Worm (Caenorhabditis elegans) whole organism, L1 larva: Measurements from ENCODE around the gene F21E9.2.

Source experiments
- C16A3.4 ChIP-seq: fragments of 150-350 bp; optimal IDR thresholded peaks from 2 replicates; lab custom pipeline; 2014; ENCODE audit warnings: missing biosample characterization, missing genetic modification characterization
- F16B12.6 ChIP-seq: fragments of 150-350 bp; optimal IDR thresholded peaks from 2 replicates; lab custom pipeline; 2014; ENCODE audit warnings: missing biosample characterization, missing genetic modification characterization
- Y116A8C.19 ChIP-seq: sonication (generic microtip); optimal IDR thresholded peaks from 2 replicates; lab custom pipeline; 2016; ENCODE audit warnings: missing compliant biosample characterization, missing genetic modification characterization, borderline replicate concordance
- aly-2 ChIP-seq: fragments of 150-350 bp; optimal IDR thresholded peaks from 2 replicates; lab custom pipeline; 2014; ENCODE audit warnings: missing biosample characterization, missing genetic modification characterization
- ama-1 ChIP-seq: fragments of 150-350 bp; optimal IDR thresholded peaks from 2 replicates; lab custom pipeline; 2014
- blmp-1 ChIP-seq: fragments of 150-350 bp; optimal IDR thresholded peaks from 2 replicates; lab custom pipeline; 2014; ENCODE audit warnings: missing biosample characterization, missing genetic modification characterization
- ceh-8 ChIP-seq: fragments of 200-800 bp; sonication (Bioruptor generic); optimal IDR thresholded peaks from 2 replicates; lab custom pipeline; 2018; ENCODE audit warnings: mild to moderate bottlenecking, missing genetic modification characterization, moderate library complexity, missing compliant biosample characterization
- ceh-82 ChIP-seq, 3 experiments: fragments of 150-350 bp in 1 of 3; sonication (generic microtip) in 2 of 3; optimal IDR thresholded peaks; 2 replicates each; lab custom pipeline; 2014 to 2017; ENCODE audit warnings: missing biosample characterization in 3 of 3, missing genetic modification characterization in 3 of 3
- ceh-88 ChIP-seq: fragments of 200-800 bp; sonication (Bioruptor generic); IDR thresholded peaks from 2 replicates; pipeline ENCODE4 v1.3.6; 2022; ENCODE audit warnings: missing genetic modification characterization, missing compliant biosample characterization
- efl-1 ChIP-seq, 4 experiments: fragments of 150-350 bp; optimal IDR thresholded peaks in 3 of 4; peaks in 1 of 4; 1 replicate in 1 of 4; 2 replicates in 3 of 4; lab custom pipeline; 2014; ENCODE audit warnings: missing biosample characterization in 2 of 4, missing genetic modification characterization in 2 of 4, missing genetic modification reagents in 2 of 4
- egl-13 ChIP-seq: sonication (generic microtip); optimal IDR thresholded peaks from 2 replicates; lab custom pipeline; 2016; ENCODE audit warnings: missing genotype, missing genetic modification reagents, missing genetic modification characterization, missing compliant biosample characterization
- egl-27 ChIP-seq, 2 experiments: fragments of 150-350 bp in 1 of 2; sonication (generic microtip); optimal IDR thresholded peaks; 3 replicates each; lab custom pipeline; 2017 to 2018; ENCODE audit warnings: missing biosample characterization in 2 of 2, missing genetic modification characterization in 2 of 2, missing genetic modification reagents in 2 of 2
- elt-2 ChIP-seq: sonication (generic microtip); optimal IDR thresholded peaks from 2 replicates; lab custom pipeline; 2016; ENCODE audit warnings: missing genetic modification characterization, mild to moderate bottlenecking, inconsistent platforms, missing compliant biosample characterization, missing genetic modification reagents
- elt-3 ChIP-seq, 6 experiments: fragments of 150-350 bp in 1 of 6; sonication (generic microtip); optimal IDR thresholded peaks; 2 replicates each; lab custom pipeline; 2017 to 2018; ENCODE audit warnings: missing biosample characterization in 6 of 6, missing genetic modification characterization in 6 of 6, inconsistent platforms in 1 of 6
- ets-5 ChIP-seq: fragments of 200-800 bp; sonication (Bioruptor generic); IDR thresholded peaks from 2 replicates; pipeline ENCODE4 v1.3.6; 2022; ENCODE audit warnings: missing genetic modification characterization, missing compliant biosample characterization
- fkh-10 ChIP-seq: sonication (generic microtip); optimal IDR thresholded peaks from 2 replicates; lab custom pipeline; 2017; ENCODE audit warnings: missing biosample characterization, missing genetic modification reagents, missing genetic modification characterization
- hlh-17 ChIP-seq: fragments of 200-800 bp; sonication (Bioruptor generic); optimal IDR thresholded peaks from 2 replicates; lab custom pipeline; 2018; ENCODE audit warnings: missing genetic modification characterization, mild to moderate bottlenecking, missing compliant biosample characterization, moderate library complexity, borderline replicate concordance
- hpl-2 ChIP-seq: fragments of 150-350 bp; optimal IDR thresholded peaks from 2 replicates; lab custom pipeline; 2014; ENCODE audit warnings: missing biosample characterization, missing genetic modification reagents, missing genetic modification characterization
- jun-1 ChIP-seq: fragments of 150-350 bp; optimal IDR thresholded peaks from 2 replicates; lab custom pipeline; 2014; ENCODE audit warnings: missing biosample characterization, missing genetic modification reagents, missing genetic modification characterization
- lin-39 ChIP-seq: fragments of 150-350 bp; optimal IDR thresholded peaks from 2 replicates; lab custom pipeline; 2014; ENCODE audit warnings: missing biosample characterization, missing genetic modification reagents, missing genetic modification characterization
- lir-3 ChIP-seq: sonication (generic microtip); optimal IDR thresholded peaks from 2 replicates; lab custom pipeline; 2016; ENCODE audit warnings: mild to moderate bottlenecking, missing genetic modification characterization, moderate library complexity, missing compliant biosample characterization; ENCODE audit not compliant: poor library complexity
- mab-9 ChIP-seq: fragments of 200-800 bp; sonication (Bioruptor generic); IDR thresholded peaks from 2 replicates; pipeline ENCODE4 v1.3.6; 2022; ENCODE audit warnings: missing genetic modification reagents, missing genetic modification characterization, missing compliant biosample characterization
- mep-1 ChIP-seq: fragments of 150-350 bp; optimal IDR thresholded peaks from 2 replicates; lab custom pipeline; 2014; ENCODE audit warnings: missing biosample characterization, missing genetic modification characterization
- nhr-19 ChIP-seq: fragments of 200-800 bp; sonication (Bioruptor generic); conservative IDR thresholded peaks from 2 replicates; pipeline ENCODE4 v1.3.6; 2022; ENCODE audit warnings: missing genetic modification characterization, missing compliant biosample characterization
- nhr-20 ChIP-seq: sonication (generic microtip); optimal IDR thresholded peaks from 2 replicates; lab custom pipeline; 2016; ENCODE audit warnings: mild to moderate bottlenecking, missing genetic modification characterization, missing compliant biosample characterization
- nhr-28 ChIP-seq: fragments of 150-350 bp; optimal IDR thresholded peaks from 2 replicates; lab custom pipeline; 2014; ENCODE audit warnings: missing biosample characterization, missing genetic modification characterization
- nhr-47 ChIP-seq: sonication (generic microtip); optimal IDR thresholded peaks from 2 replicates; lab custom pipeline; 2016; ENCODE audit warnings: mild to moderate bottlenecking, missing genetic modification characterization, moderate library complexity, missing compliant biosample characterization
- nhr-76 ChIP-seq: sonication (generic microtip); optimal IDR thresholded peaks from 2 replicates; lab custom pipeline; 2017; ENCODE audit warnings: missing biosample characterization, missing genetic modification characterization
- nhr-90 ChIP-seq: sonication (generic microtip); optimal IDR thresholded peaks from 2 replicates; lab custom pipeline; 2016; ENCODE audit warnings: mild to moderate bottlenecking, missing genetic modification characterization, missing compliant biosample characterization; ENCODE audit not compliant: poor library complexity
- pax-3 ChIP-seq: fragments of 200-800 bp; sonication (Bioruptor generic); optimal IDR thresholded peaks from 2 replicates; lab custom pipeline; 2018; ENCODE audit warnings: mild to moderate bottlenecking, missing genetic modification characterization, moderate library complexity, missing compliant biosample characterization
- rnt-1 ChIP-seq: sonication (generic microtip); optimal IDR thresholded peaks from 2 replicates; lab custom pipeline; 2016; ENCODE audit warnings: mild to moderate bottlenecking, missing genetic modification characterization, moderate library complexity, missing compliant biosample characterization
- snpc-4 ChIP-seq: fragments of 150-350 bp; optimal IDR thresholded peaks from 2 replicates; lab custom pipeline; 2014; ENCODE audit warnings: missing biosample characterization, missing genetic modification characterization
- snu-23 ChIP-seq: sonication (generic microtip); optimal IDR thresholded peaks from 2 replicates; lab custom pipeline; 2016; ENCODE audit warnings: missing genetic modification characterization, missing compliant biosample characterization
- sox-4 ChIP-seq: sonication (generic microtip); optimal IDR thresholded peaks from 2 replicates; lab custom pipeline; 2016; ENCODE audit warnings: missing genetic modification characterization, missing compliant biosample characterization
- sup-37 ChIP-seq: fragments of 200-800 bp; sonication (Bioruptor generic); optimal IDR thresholded peaks from 2 replicates; lab custom pipeline; 2018; ENCODE audit warnings: mild to moderate bottlenecking, missing genetic modification characterization, missing compliant biosample characterization
- swsn-7 ChIP-seq: sonication (generic microtip); optimal IDR thresholded peaks from 2 replicates; lab custom pipeline; 2016; ENCODE audit warnings: missing genetic modification characterization, missing compliant biosample characterization
- tbx-2 ChIP-seq: sonication (generic microtip); optimal IDR thresholded peaks from 2 replicates; lab custom pipeline; 2016; ENCODE audit warnings: missing genetic modification characterization, missing compliant biosample characterization
- unc-130 ChIP-seq: fragments of 150-350 bp; optimal IDR thresholded peaks from 2 replicates; lab custom pipeline; 2017; ENCODE audit warnings: missing biosample characterization, missing genetic modification characterization, inconsistent platforms
- unc-86 ChIP-seq: sonication (generic microtip); optimal IDR thresholded peaks from 2 replicates; lab custom pipeline; 2016; ENCODE audit warnings: missing genetic modification characterization, missing compliant biosample characterization
- xbp-1 ChIP-seq: sonication (generic microtip); optimal IDR thresholded peaks from 2 replicates; lab custom pipeline; 2016; ENCODE audit warnings: missing genetic modification characterization, missing compliant biosample characterization
- zag-1 ChIP-seq: fragments of 150-350 bp; optimal IDR thresholded peaks from 2 replicates; lab custom pipeline; 2014; ENCODE audit warnings: missing biosample characterization, missing genetic modification characterization
- zip-4 ChIP-seq: fragments of 200-800 bp; sonication (Bioruptor generic); optimal IDR thresholded peaks from 2 replicates; lab custom pipeline; 2018; ENCODE audit warnings: mild to moderate bottlenecking, missing genetic modification characterization, moderate library complexity, missing compliant biosample characterization
- ztf-4 ChIP-seq: fragments of 150-350 bp; optimal IDR thresholded peaks from 2 replicates; lab custom pipeline; 2014; ENCODE audit warnings: missing biosample characterization, missing genetic modification characterization

Gene F21E9.2

DNA sequence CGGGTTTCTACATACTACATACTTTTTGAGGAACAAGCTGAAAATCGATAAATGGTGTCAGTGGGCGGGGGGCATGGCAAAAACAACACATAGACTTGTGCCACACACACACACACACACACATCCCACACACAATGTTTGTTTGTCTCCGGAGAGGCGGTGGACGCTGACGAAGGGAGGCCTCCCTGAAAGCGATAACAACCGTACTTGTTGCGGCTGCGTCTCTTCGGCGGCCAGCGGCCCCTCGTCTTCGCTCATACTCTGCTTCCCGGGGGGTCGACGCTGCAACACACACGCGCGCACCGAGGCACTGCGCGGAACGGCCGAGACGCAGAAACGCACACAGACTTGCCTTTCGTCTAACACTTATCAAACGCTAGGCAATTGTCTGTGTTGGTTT is 10.0 kb downstream of the F21E9.2 start (continued):
- TF ChIP-seq ama-1 (lab: Kevin White, UChicago) (no peak), xbp-1 (tag; lab: Kevin White, UChicago) (peak; percentile 22), sup-37 (GFP tag; lab: Kevin White, UChicago) (peak; percentile 8), nhr-20 (tag; lab: Kevin White, UChicago) (peak; percentile 72), elt-2 (tag; lab: Kevin White, UChicago) (peak; percentile 60), efl-1 (optimal IDR thresholded peaks at IDR 0.05; lab: Kevin White, UChicago) (peak; percentile 14 to 25), efl-1 (GFP tag; optimal IDR thresholded peaks at IDR 0.05 in 1 of 2; lab: Kevin White, UChicago) (peak in 1 of 2 experiments; percentile 69), snu-23 (GFP tag; lab: Kevin White, UChicago) (peak; percentile 64), lin-39 (no peak), snpc-4 (tag; lab: Kevin White, UChicago) (peak; percentile 46), elt-3 (tag; optimal IDR thresholded peaks at IDR 0.05; lab: Kevin White, UChicago) (peak in 1 of 6 experiments; percentile 0), hpl-2 (GFP tag; lab: Kevin White, UChicago) (peak; percentile 3), unc-130 (tag; lab: Kevin White, UChicago) (peak; percentile 6), lir-3 (tag; lab: Kevin White, UChicago) (no peak), C16A3.4 (tag; lab: Kevin White, UChicago) (peak; percentile 36), egl-13 (no peak)

DNA sequence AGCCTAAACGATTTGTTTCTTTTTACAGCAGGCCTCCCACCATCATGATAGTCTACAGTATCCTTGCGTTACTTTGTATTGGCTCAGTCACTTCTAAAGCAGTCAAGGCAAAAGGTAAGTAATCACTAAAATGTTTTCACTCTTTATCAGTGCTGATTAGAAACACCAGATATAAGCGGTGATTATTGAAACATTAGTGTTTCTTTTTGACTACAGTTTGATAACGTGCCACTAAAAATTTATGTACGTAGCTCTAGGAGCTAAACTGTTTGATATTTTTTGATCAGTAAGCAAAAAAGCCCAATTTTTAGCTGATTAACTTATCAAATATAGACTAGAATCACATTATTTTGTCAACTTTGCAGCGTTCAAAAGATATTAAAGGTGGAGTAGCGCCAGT is 18.2 kb downstream of the F21E9.2 start:
- TF ChIP-seq rnt-1 (tag; lab: Kevin White, UChicago) (no peak), zip-4 (GFP tag; lab: Kevin White, UChicago) (no peak), hlh-17 (GFP tag; lab: Kevin White, UChicago) (no peak), egl-13 (no peak), swsn-7 (no peak), ceh-8 (no peak), elt-2 (tag; lab: Kevin White, UChicago) (peak; percentile 36)
- TF ChIP-seq, all 84 proteins: peak for 1

DNA sequence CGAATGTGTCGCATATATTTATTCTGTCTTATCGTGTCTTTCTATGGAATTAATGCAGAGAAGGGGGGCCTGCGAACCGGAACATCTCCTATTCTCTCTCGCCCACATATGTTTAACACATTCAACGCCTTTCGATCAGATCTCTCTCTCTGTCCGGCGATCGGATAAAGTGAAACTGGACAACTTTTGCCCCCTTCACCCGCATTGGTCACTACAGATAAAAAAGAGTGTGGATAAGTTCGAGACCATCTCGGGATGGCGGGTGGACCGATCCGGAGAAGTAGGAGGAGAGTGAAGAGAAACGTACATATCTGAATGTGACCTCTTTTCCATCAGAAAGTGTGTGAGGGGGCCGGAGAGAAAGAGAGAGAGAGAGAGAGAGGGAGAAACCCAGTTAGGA is 18.7 kb downstream of the F21E9.2 start, which contains the start of gene H42K12.3:
Gene H42K12.3 (plus strand): TSS at position 308 of the 400 bp plus-strand sequence.
- TF ChIP-seq swsn-7 (no peak), blmp-1 (tag; lab: Kevin White, UChicago) (peak; percentile 96), nhr-20 (tag; lab: Kevin White, UChicago) (no peak), tbx-2 (tag; lab: Kevin White, UChicago) (no peak), nhr-28 (tag; lab: Kevin White, UChicago) (no peak), F16B12.6 (tag; lab: Kevin White, UChicago) (no peak)
- TF ChIP-seq, all 84 proteins: peak for 1

DNA sequence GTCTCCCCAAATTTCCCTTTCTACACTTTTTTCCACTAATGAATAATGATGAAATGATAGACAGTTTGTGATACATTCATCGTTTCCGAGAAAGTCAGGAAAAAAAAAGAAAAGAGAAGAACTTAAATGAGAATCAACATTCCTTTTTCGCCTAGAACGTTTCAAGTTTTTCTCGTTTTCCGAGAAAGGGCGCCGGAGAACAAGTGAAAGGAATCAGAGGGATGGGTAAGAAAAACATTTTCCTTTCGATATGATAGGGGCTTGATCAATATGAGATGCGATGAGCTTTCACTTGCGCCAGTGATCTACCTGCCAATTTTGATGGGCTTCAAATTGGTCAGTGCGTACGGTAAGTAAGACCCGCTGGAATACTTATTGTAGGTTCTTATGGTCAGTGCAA is 20.3 kb downstream of the F21E9.2 start:
- TF ChIP-seq blmp-1 (tag; lab: Kevin White, UChicago): peak; percentile 98
- no peak for TF ChIP-seq nhr-76 (tag; lab: Kevin White, UChicago)

DNA sequence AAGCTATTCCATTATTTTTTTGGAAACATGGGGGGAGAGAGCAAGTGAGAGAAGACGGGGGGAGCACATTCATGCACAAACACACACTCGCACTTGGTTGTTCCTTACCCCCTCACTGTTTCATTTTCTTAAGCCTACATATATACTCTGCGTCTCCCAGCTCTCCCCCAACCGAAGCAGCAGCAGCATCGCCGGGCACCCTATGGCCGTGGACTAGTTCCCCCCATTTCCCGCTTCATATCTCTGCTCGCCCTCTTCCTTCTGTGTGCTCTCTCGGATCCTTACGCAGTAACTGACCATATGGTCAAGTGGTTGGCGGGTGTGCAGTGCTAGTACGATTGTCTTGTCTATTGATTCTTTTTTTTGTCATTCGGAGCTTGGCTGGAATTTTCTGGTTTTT is 27.5 kb downstream of the F21E9.2 start:
- peak; percentile 34 for TF ChIP-seq snpc-4 (tag; lab: Kevin White, UChicago)
- no peak for TF ChIP-seq aly-2 (tag; lab: Kevin White, UChicago)
- no peak for TF ChIP-seq blmp-1 (tag; lab: Kevin White, UChicago)
- TF ChIP-seq mep-1 (tag; lab: Kevin White, UChicago): peak; percentile 47
- TF ChIP-seq egl-27 (tag; optimal IDR thresholded peaks at IDR 0.05; lab: Kevin White, UChicago): peak in 1 of 2 experiments; percentile 24
- no peak for TF ChIP-seq elt-3 (tag; optimal IDR thresholded peaks at IDR 0.05; lab: Kevin White, UChicago)
- no peak for TF ChIP-seq Y116A8C.19 (tag; lab: Kevin White, UChicago)
- TF ChIP-seq nhr-90: peak; percentile 26
- 0 out of 2 replicates have a peak, but pooled peaks have one; percentile 31 for TF ChIP-seq mab-9 (GFP tag; lab: Robert Waterston, UW)
- TF ChIP-seq fkh-10: peak; percentile 53
- TF ChIP-seq pax-3: no peak
- peak; percentile 92 for TF ChIP-seq rnt-1 (tag; lab: Kevin White, UChicago)
- peak; percentile 74 for TF ChIP-seq nhr-47 (tag; lab: Kevin White, UChicago)
- no peak for TF ChIP-seq zip-4 (GFP tag; lab: Kevin White, UChicago)
- peak; percentile 28 for TF ChIP-seq ztf-4 (tag; lab: Kevin White, UChicago)
- TF ChIP-seq zag-1 (tag; lab: Kevin White, UChicago): peak; percentile 17
- TF ChIP-seq ceh-82 (tag; optimal IDR thresholded peaks at IDR 0.05; lab: Kevin White, UChicago): peak; percentile 55 to 90 (median 72)
- TF ChIP-seq ceh-88 (GFP tag; lab: Robert Waterston, UW): no peak
- TF ChIP-seq swsn-7: peak; percentile 75
- peak; percentile 70 for TF ChIP-seq jun-1 (tag; lab: Kevin White, UChicago)
- TF ChIP-seq nhr-19 (GFP tag; lab: Robert Waterston, UW): peak; percentile 59
- no peak for TF ChIP-seq ama-1 (lab: Kevin White, UChicago)
- no peak for TF ChIP-seq sox-4 (tag; lab: Kevin White, UChicago)
- TF ChIP-seq unc-86 (tag; lab: Kevin White, UChicago): peak; percentile 70
- TF ChIP-seq ets-5: 0 out of 2 replicates have a peak, but pooled peaks have one; percentile 53
